Fruit fly (Drosophila melanogaster): Measurements from ENCODE around the gene bnl.

DNA sequence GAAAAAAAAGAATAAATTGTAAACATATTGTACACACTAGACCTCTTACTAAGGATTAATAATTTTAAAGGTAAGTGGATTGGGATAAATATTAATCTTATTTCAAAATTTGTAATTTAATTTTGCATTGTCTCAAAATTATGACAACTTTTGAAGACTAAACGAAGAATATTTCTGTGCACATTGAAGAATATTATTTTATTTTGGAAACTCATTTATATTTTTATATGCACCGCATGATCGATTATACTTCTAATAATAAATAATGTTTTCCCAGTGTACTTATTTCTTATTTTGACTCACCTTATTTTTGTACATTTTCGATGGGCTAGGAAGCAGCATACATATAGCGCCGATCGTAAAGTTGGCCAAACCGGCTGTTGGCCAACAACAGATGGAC lies 7.3 kb upstream of the bnl start:
- no peak for TF ChIP-seq br (GFP tag; optimal IDR thresholded peaks at IDR 0.05)
- no peak for TF ChIP-seq tai (GFP tag; optimal IDR thresholded peaks at IDR 0.05)
- TF ChIP-seq usp (GFP tag; optimal IDR thresholded peaks at IDR 0.05): no peak
- TF ChIP-seq dl (GFP tag; optimal IDR thresholded peaks at IDR 0.05; ENCODE audit: insufficient read depth in 1 of 2, partially characterized antibody in 2 of 2): no peak
